Fruit fly (Drosophila melanogaster): Measurements from ENCODE around the gene CG32161.
A peak's percentile ranks its signal among the peaks of the same experiment; 100 is the strongest.

Gene CG32161

dm6 chr3L:16871630-16872029 lies 25.6 kb downstream of the CG32161 start:
- no peak for TF ChIP-seq dsf (GFP tag; optimal IDR thresholded peaks at IDR 0.05; ENCODE audit: borderline replicate concordance)
- no peak for TF ChIP-seq jim (GFP tag; optimal IDR thresholded peaks at IDR 0.05)
- no peak for TF ChIP-seq Hnf4 (GFP tag; optimal IDR thresholded peaks at IDR 0.05)
- no peak for TF ChIP-seq woc (GFP tag; optimal IDR thresholded peaks at IDR 0.05)
- no peak for TF ChIP-seq CrebA (GFP tag; optimal IDR thresholded peaks at IDR 0.05; ENCODE audit: borderline replicate concordance)
- no peak for TF ChIP-seq Mio (GFP tag; optimal IDR thresholded peaks at IDR 0.05)
- no peak for TF ChIP-seq sage (GFP tag; optimal IDR thresholded peaks at IDR 0.05)
- no peak for TF ChIP-seq Myc (optimal IDR thresholded peaks at IDR 0.05)
- TF ChIP-seq tai (GFP tag; optimal IDR thresholded peaks at IDR 0.05) = no peak
- TF ChIP-seq rgr (GFP tag; optimal IDR thresholded peaks at IDR 0.05) = no peak
- TF ChIP-seq Abd-B (GFP tag; optimal IDR thresholded peaks at IDR 0.05) = no peak
- TF ChIP-seq HLH106 (tag; optimal IDR thresholded peaks at IDR 0.05) = no peak
- no peak for TF ChIP-seq fru (GFP tag; optimal IDR thresholded peaks at IDR 0.05)
- TF ChIP-seq usp (GFP tag; optimal IDR thresholded peaks at IDR 0.05) = no peak
- no peak for TF ChIP-seq pan (optimal IDR thresholded peaks at IDR 0.05)
- TF ChIP-seq Vsx2 (GFP tag; optimal IDR thresholded peaks at IDR 0.05; ENCODE audit: partially characterized antibody) = no peak
- TF ChIP-seq Sp1 (GFP tag; optimal IDR thresholded peaks at IDR 0.05) = no peak
- no peak for TF ChIP-seq Jra (GFP tag; optimal IDR thresholded peaks at IDR 0.05)
- TF ChIP-seq Hr78 (GFP tag; optimal IDR thresholded peaks at IDR 0.05) = no peak
- no peak for TF ChIP-seq Dfd (GFP tag; optimal IDR thresholded peaks at IDR 0.05)

DNA sequence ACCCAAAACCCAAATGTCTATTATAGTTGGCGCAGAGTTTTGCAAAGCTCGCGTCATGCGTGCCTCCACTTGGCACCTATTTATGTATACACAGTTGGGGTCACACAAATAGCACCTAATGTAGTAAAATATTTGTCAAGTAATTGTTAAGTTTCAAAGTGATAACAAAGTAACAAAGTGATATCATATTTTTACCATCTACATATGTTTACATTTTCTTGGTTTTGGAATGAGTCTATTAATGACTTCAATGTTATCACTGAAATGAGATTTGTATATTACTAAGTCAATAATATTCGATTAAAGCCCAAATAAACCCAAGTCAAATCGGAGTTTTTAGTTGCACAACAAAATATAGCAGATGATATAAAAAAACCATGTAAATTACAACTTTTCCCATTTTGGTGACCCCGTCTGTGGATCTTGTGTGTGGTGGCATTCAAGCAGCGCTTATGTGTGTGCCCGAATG lies 26.5 kb downstream of the CG32161 start:
- no peak for TF ChIP-seq Myc (optimal IDR thresholded peaks at IDR 0.05)
- peak in 1 of 2 experiments; percentile 28 for TF ChIP-seq foxo (GFP tag; optimal IDR thresholded peaks at IDR 0.05)
- TF ChIP-seq dmrt93B (GFP tag; optimal IDR thresholded peaks at IDR 0.05) = no peak
- peak; percentile 23 for TF ChIP-seq br (GFP tag; optimal IDR thresholded peaks at IDR 0.05)
- no peak for TF ChIP-seq lola (GFP tag; optimal IDR thresholded peaks at IDR 0.05)
- no peak for TF ChIP-seq brk (GFP tag; optimal IDR thresholded peaks at IDR 0.05)
- peak; percentile 33 for TF ChIP-seq woc (GFP tag; optimal IDR thresholded peaks at IDR 0.05)
- no peak for TF ChIP-seq N (GFP tag; optimal IDR thresholded peaks at IDR 0.05)
- TF ChIP-seq GATAd (GFP tag; optimal IDR thresholded peaks at IDR 0.05) = no peak
- no peak for TF ChIP-seq Abd-B (GFP tag; optimal IDR thresholded peaks at IDR 0.05)
- no peak for TF ChIP-seq Sp1 (GFP tag; optimal IDR thresholded peaks at IDR 0.05)
- peak; percentile 37 for TF ChIP-seq ey (GFP tag; optimal IDR thresholded peaks at IDR 0.05)
- TF ChIP-seq psq (GFP tag; optimal IDR thresholded peaks at IDR 0.05) = peak; percentile 25
- no peak for TF ChIP-seq HLH106 (tag; optimal IDR thresholded peaks at IDR 0.05)
- no peak for TF ChIP-seq Mio (GFP tag; optimal IDR thresholded peaks at IDR 0.05)
- TF ChIP-seq CG32264 (GFP tag; optimal IDR thresholded peaks at IDR 0.05) = no peak
- no peak for TF ChIP-seq Dfd (GFP tag; optimal IDR thresholded peaks at IDR 0.05)
- TF ChIP-seq Hr78 (GFP tag; optimal IDR thresholded peaks at IDR 0.05) = no peak
- no peak for TF ChIP-seq Dif (GFP tag; optimal IDR thresholded peaks at IDR 0.05; ENCODE audit: partially characterized antibody)
- no peak for TF ChIP-seq Hr83 (GFP tag; optimal IDR thresholded peaks at IDR 0.05; ENCODE audit: poor library complexity, severe bottlenecking)
- peak; percentile 40 for TF ChIP-seq h (GFP tag; optimal IDR thresholded peaks at IDR 0.05)
- no peak for TF ChIP-seq sage (GFP tag; optimal IDR thresholded peaks at IDR 0.05)
- TF ChIP-seq Vsx2 (GFP tag; optimal IDR thresholded peaks at IDR 0.05; ENCODE audit: partially characterized antibody) = no peak
- no peak for TF ChIP-seq CrebA (GFP tag; optimal IDR thresholded peaks at IDR 0.05; ENCODE audit: borderline replicate concordance)
- TF ChIP-seq tai (GFP tag; optimal IDR thresholded peaks at IDR 0.05) = no peak
- TF ChIP-seq dl (GFP tag; optimal IDR thresholded peaks at IDR 0.05; ENCODE audit: insufficient read depth in 1 of 2, partially characterized antibody in 2 of 2) = no peak
- TF ChIP-seq usp (GFP tag; optimal IDR thresholded peaks at IDR 0.05) = no peak
- TF ChIP-seq dsf (GFP tag; optimal IDR thresholded peaks at IDR 0.05; ENCODE audit: borderline replicate concordance) = no peak
- TF ChIP-seq Hnf4 (GFP tag; optimal IDR thresholded peaks at IDR 0.05) = no peak
- TF ChIP-seq OdsH (GFP tag; optimal IDR thresholded peaks at IDR 0.05) = peak; percentile 47
- no peak for TF ChIP-seq pan (optimal IDR thresholded peaks at IDR 0.05)
- no peak for TF ChIP-seq Jra (GFP tag; optimal IDR thresholded peaks at IDR 0.05)
- TF ChIP-seq sv (GFP tag; optimal IDR thresholded peaks at IDR 0.05) = peak; percentile 72
- no peak for TF ChIP-seq Rel (GFP tag; optimal IDR thresholded peaks at IDR 0.05)
- TF ChIP-seq Rel (tag; optimal IDR thresholded peaks at IDR 0.05) = no peak
- TF ChIP-seq rgr (GFP tag; optimal IDR thresholded peaks at IDR 0.05) = peak; percentile 14
- no peak for TF ChIP-seq jim (GFP tag; optimal IDR thresholded peaks at IDR 0.05)
- TF ChIP-seq fru (GFP tag; optimal IDR thresholded peaks at IDR 0.05) = peak; percentile 34
- TF ChIP-seq CG9705 (GFP tag; optimal IDR thresholded peaks at IDR 0.05) = no peak
